Worm (Caenorhabditis elegans) whole organism, L3 larva: Measurements from ENCODE around the gene set-4.
A peak's percentile ranks its signal among the peaks of the same experiment; 100 is the strongest.

ENCODE experiments used
- R02D3.7 ChIP-seq: fragments of 150-350 bp; optimal IDR thresholded peaks from 2 replicates; lab custom pipeline; 2014; ENCODE audit warnings: missing biosample characterization, missing genetic modification characterization
- ZK546.5 ChIP-seq: sonication (generic microtip); optimal IDR thresholded peaks from 2 replicates; lab custom pipeline; 2017; ENCODE audit warnings: missing biosample characterization, missing genetic modification characterization
- ceh-82 ChIP-seq: fragments of 150-350 bp; optimal IDR thresholded peaks from 2 replicates; lab custom pipeline; 2014; ENCODE audit warnings: missing biosample characterization, missing genetic modification characterization
- ceh-9 ChIP-seq: sonication (generic microtip); optimal IDR thresholded peaks from 2 replicates; lab custom pipeline; 2018; ENCODE audit warnings: missing biosample characterization, missing genetic modification characterization
- daf-12 ChIP-seq: fragments of 150-350 bp; optimal IDR thresholded peaks from 2 replicates; lab custom pipeline; 2014; ENCODE audit warnings: missing biosample characterization, missing genetic modification reagents, missing genetic modification characterization
- egl-27 ChIP-seq: sonication (generic microtip); optimal IDR thresholded peaks from 4 replicates; lab custom pipeline; 2017; ENCODE audit warnings: missing biosample characterization, missing genetic modification reagents, missing genetic modification characterization
- egl-5 ChIP-seq: fragments of 150-350 bp; optimal IDR thresholded peaks from 2 replicates; lab custom pipeline; 2017; ENCODE audit warnings: missing biosample characterization, missing genetic modification reagents, missing genetic modification characterization, inconsistent platforms
- elt-1 ChIP-seq: fragments of 150-350 bp; optimal IDR thresholded peaks from 2 replicates; lab custom pipeline; 2014; ENCODE audit warnings: missing biosample characterization, missing genetic modification characterization
- elt-2 ChIP-seq: sonication (generic microtip); optimal IDR thresholded peaks from 2 replicates; lab custom pipeline; 2016; ENCODE audit warnings: missing genetic modification reagents, mild to moderate bottlenecking, missing genetic modification characterization, missing compliant biosample characterization
- elt-3 ChIP-seq, 3 experiments: fragments of 150-350 bp in 1 of 3; sonication (generic microtip) in 2 of 3; optimal IDR thresholded peaks; 2 replicates in 2 of 3; 4 replicates in 1 of 3; lab custom pipeline; 2014 to 2017; ENCODE audit warnings: missing biosample characterization in 3 of 3, missing genetic modification characterization in 3 of 3
- eor-1 ChIP-seq, 2 experiments: fragments of 150-350 bp; optimal IDR thresholded peaks; 2 replicates each; lab custom pipeline; 2014 to 2018; ENCODE audit warnings: missing biosample characterization in 2 of 2, missing genetic modification characterization in 2 of 2
- fkh-10 ChIP-seq: sonication (generic microtip); optimal IDR thresholded peaks from 2 replicates; lab custom pipeline; 2017; ENCODE audit warnings: missing biosample characterization, missing genetic modification reagents, missing genetic modification characterization
- fos-1 ChIP-seq: fragments of 150-350 bp; optimal IDR thresholded peaks from 2 replicates; lab custom pipeline; 2014; ENCODE audit warnings: missing biosample characterization, missing genetic modification characterization
- hmg-11 ChIP-seq: sonication (generic microtip); optimal IDR thresholded peaks from 2 replicates; lab custom pipeline; 2016; ENCODE audit warnings: missing genetic modification characterization, missing compliant biosample characterization
- jun-1 ChIP-seq: fragments of 150-350 bp; optimal IDR thresholded peaks from 2 replicates; lab custom pipeline; 2014; ENCODE audit warnings: missing biosample characterization, missing genetic modification reagents, missing genetic modification characterization
- lin-15B ChIP-seq: fragments of 150-350 bp; optimal IDR thresholded peaks from 2 replicates; lab custom pipeline; 2014; ENCODE audit warnings: missing biosample characterization, missing genetic modification characterization
- lin-39 ChIP-seq: fragments of 150-350 bp; optimal IDR thresholded peaks from 2 replicates; lab custom pipeline; 2018; ENCODE audit warnings: missing biosample characterization, missing genetic modification reagents, missing genetic modification characterization
- mdl-1 ChIP-seq: fragments of 150-350 bp; optimal IDR thresholded peaks from 2 replicates; lab custom pipeline; 2014; ENCODE audit warnings: missing biosample characterization, missing genetic modification characterization
- mml-1 ChIP-seq: fragments of 150-350 bp; sonication (generic microtip); optimal IDR thresholded peaks from 3 replicates; lab custom pipeline; 2014; ENCODE audit warnings: missing biosample characterization, missing genetic modification characterization
- nfya-1 ChIP-seq: sonication (generic microtip); optimal IDR thresholded peaks from 2 replicates; lab custom pipeline; 2017; ENCODE audit warnings: missing genetic modification characterization, mild to moderate bottlenecking, missing compliant biosample characterization, antibody characterized with exemption, moderate library complexity; ENCODE audit not compliant: insufficient read depth
- nhr-11 ChIP-seq: fragments of 150-350 bp; optimal IDR thresholded peaks from 2 replicates; lab custom pipeline; 2014; ENCODE audit warnings: missing biosample characterization, missing genetic modification characterization
- nhr-12 ChIP-seq: fragments of 150-350 bp; optimal IDR thresholded peaks from 2 replicates; lab custom pipeline; 2014; ENCODE audit warnings: missing biosample characterization, missing genetic modification characterization
- nhr-237 ChIP-seq: fragments of 150-350 bp; optimal IDR thresholded peaks from 2 replicates; lab custom pipeline; 2014; ENCODE audit warnings: missing biosample characterization, missing genetic modification characterization
- nhr-25 ChIP-seq: sonication (generic microtip); optimal IDR thresholded peaks from 2 replicates; lab custom pipeline; 2017; ENCODE audit warnings: missing biosample characterization, missing genetic modification characterization
- nhr-28 ChIP-seq: fragments of 150-350 bp; optimal IDR thresholded peaks from 2 replicates; lab custom pipeline; 2014; ENCODE audit warnings: missing biosample characterization, missing genetic modification characterization
- nhr-67 ChIP-seq: fragments of 150-350 bp; optimal IDR thresholded peaks from 2 replicates; lab custom pipeline; 2014; ENCODE audit warnings: missing biosample characterization, missing genetic modification characterization
- pqm-1 ChIP-seq: fragments of 150-350 bp; optimal IDR thresholded peaks from 2 replicates; lab custom pipeline; 2017; ENCODE audit warnings: missing biosample characterization, missing genetic modification characterization, inconsistent platforms
- sea-2 ChIP-seq: fragments of 150-350 bp; sonication (generic microtip); optimal IDR thresholded peaks from 4 replicates; lab custom pipeline; 2014; ENCODE audit warnings: missing biosample characterization, missing genetic modification reagents, missing genetic modification characterization
- skn-1 ChIP-seq: fragments of 150-350 bp; optimal IDR thresholded peaks from 2 replicates; lab custom pipeline; 2014; ENCODE audit warnings: missing biosample characterization, missing genetic modification characterization
- snpc-4 ChIP-seq: fragments of 150-350 bp; optimal IDR thresholded peaks from 2 replicates; lab custom pipeline; 2014; ENCODE audit warnings: missing biosample characterization, missing genetic modification characterization
- unc-39 ChIP-seq: sonication (generic microtip); optimal IDR thresholded peaks from 4 replicates; lab custom pipeline; 2017; ENCODE audit warnings: missing biosample characterization, missing genetic modification characterization
- unc-62 ChIP-seq: fragments of 150-350 bp; sonication (generic microtip); optimal IDR thresholded peaks from 4 replicates; lab custom pipeline; 2014; ENCODE audit warnings: missing biosample characterization, missing genetic modification reagents, missing genetic modification characterization
- zag-1 ChIP-seq: fragments of 150-350 bp; optimal IDR thresholded peaks from 2 replicates; lab custom pipeline; 2014; ENCODE audit warnings: missing biosample characterization, missing genetic modification characterization
- ztf-4 ChIP-seq: fragments of 150-350 bp; optimal IDR thresholded peaks from 2 replicates; lab custom pipeline; 2014; ENCODE audit warnings: missing biosample characterization, missing genetic modification characterization

Gene set-4

DNA sequence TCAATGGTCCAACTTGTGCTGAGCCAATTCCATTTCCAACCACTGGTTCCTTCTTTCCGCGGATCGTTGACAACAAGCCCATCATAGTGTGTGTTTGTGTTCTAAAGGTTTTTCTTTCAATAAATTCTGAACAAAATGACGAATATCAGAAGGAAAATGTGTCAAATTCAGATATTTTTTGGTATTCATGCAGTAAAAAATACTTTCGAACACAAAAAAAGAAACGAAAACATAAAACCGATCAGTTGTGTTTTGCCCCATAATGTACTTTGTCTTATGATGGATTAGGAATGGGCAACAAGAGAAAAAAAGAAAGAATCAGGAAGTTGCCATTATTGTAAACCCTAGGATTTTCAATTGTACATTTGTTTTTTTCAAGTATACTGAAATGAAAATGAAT is 21.9 kb downstream of the set-4 start, which contains the start of gene glb-10:
Gene glb-10 (minus strand): TSS at position 101 of the 400 bp plus-strand sequence.
- TF ChIP-seq ztf-4 (tag; lab: Kevin White, UChicago) (no peak), fos-1 (no peak), sea-2 (no peak), elt-2 (tag; lab: Kevin White, UChicago) (no peak), daf-12 (tag; lab: Kevin White, UChicago) (no peak), snpc-4 (tag; lab: Kevin White, UChicago) (no peak), nhr-12 (tag; lab: Kevin White, UChicago) (no peak), egl-5 (tag; lab: Kevin White, UChicago) (no peak), zag-1 (tag; lab: Kevin White, UChicago) (no peak), jun-1 (tag; lab: Kevin White, UChicago) (no peak), nhr-25 (tag; lab: Kevin White, UChicago) (no peak), nhr-28 (tag; lab: Kevin White, UChicago) (no peak), eor-1 (tag; optimal IDR thresholded peaks at IDR 0.05; lab: Kevin White, UChicago) (no peak)

DNA sequence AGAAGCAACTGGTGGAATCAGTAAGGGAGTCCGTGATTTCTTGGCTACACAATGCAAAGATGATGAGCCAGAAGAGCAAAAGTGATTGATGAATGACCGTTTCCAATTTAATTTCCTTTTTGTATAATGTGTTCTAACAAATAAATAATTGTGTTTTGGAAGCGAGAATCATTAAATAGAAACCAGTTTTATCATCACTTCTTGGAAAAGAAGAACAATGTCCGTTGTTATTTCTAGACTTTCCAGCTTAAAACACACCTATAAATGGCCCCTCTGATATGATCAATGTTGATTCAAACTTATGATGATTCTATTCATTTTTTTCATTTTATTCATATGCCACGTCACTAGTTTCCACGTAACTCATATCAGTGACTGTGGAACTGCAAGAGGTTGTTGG is 25.0 kb downstream of the set-4 start, which contains the start of gene C29F5.8:
Gene C29F5.8 (plus strand): TSS at position 301 of the 400 bp plus-strand sequence.
- no peak for TF ChIP-seq nhr-25 (tag; lab: Kevin White, UChicago)
- no peak for TF ChIP-seq ZK546.5 (tag; lab: Kevin White, UChicago)
- TF ChIP-seq sea-2, result no peak
- TF ChIP-seq hmg-11, result no peak
- TF ChIP-seq ceh-9 (tag; lab: Kevin White, UChicago), result no peak
- TF ChIP-seq lin-15B (tag; lab: Kevin White, UChicago), result no peak

- TF ChIP-seq egl-5 (tag; lab: Kevin White, UChicago) (peak; percentile 40), nfya-1 (tag; lab: Kevin White, UChicago) (peak; percentile 1), mml-1 (tag; lab: Kevin White, UChicago) (no peak), nhr-67 (tag; lab: Kevin White, UChicago) (no peak)
Observed at ce11 chrII:6303209-6303740, 27.9 kb downstream of the set-4 start, which contains the start of gene C29F5.1. C29F5.1 (plus strand) TSS chrII:6303525.

DNA sequence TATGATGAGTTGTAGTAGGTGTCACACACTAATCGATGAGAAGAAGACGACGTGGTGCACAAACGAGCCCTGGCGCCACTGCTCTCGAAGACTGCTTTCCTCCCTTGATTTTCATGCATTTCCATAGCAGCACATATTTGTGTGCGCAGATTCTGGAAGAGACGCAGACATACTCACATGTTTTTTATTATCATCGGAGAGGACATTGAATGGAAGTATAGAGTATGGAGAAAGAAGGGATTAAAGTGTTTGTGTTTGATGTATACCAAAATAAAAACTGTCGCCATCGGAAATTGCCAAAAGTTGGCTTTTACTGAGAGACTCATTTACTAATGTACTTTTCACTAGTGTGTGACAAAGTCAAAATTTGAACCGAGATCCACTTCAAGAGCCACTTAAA is 36.9 kb downstream of the set-4 start, which contains the start of gene mps-1:
Gene mps-1 (minus strand): TSS at position 101 of the 400 bp plus-strand sequence.
- no peak for TF ChIP-seq fos-1
- no peak for TF ChIP-seq egl-27
- TF ChIP-seq nhr-67 (tag; lab: Kevin White, UChicago), result no peak
- no peak for TF ChIP-seq mml-1 (tag; lab: Kevin White, UChicago)
- no peak for TF ChIP-seq nhr-237 (tag; lab: Kevin White, UChicago)
- TF ChIP-seq nfya-1 (tag; lab: Kevin White, UChicago), result no peak
- TF ChIP-seq R02D3.7 (tag; lab: Kevin White, UChicago), result no peak
- TF ChIP-seq fkh-10 (GFP tag; lab: Kevin White, UChicago), result no peak

DNA sequence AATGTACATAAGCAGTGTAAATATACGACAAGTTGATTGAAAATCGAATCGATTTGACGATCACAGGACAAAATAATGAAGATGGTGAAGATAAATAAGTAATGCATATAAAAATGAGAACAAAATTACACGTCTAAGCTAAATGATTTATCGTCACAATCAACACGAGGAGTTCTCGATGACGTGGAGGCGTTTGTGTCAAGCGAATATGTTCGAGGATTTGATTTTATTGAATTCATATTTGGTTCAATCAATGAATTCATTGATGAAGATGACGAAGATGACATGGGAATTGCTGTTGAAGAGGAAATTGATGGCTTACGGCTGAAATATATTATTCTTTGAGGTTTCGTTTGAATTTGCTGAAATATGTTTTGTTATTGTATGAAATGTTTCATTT is 38.6 kb downstream of the set-4 start, which contains the start of gene nyn-3:
Gene nyn-3 (minus strand): TSS at position 101 of the 400 bp plus-strand sequence.
- TF ChIP-seq elt-1 (tag; lab: Kevin White, UChicago) (no peak), lin-39 (tag; lab: Kevin White, UChicago) (no peak)

- TF ChIP-seq elt-2 (tag; lab: Kevin White, UChicago) (peak; percentile 78), egl-27 (no peak)
Observed at ce11 chrII:6290047-6290582, 41.0 kb downstream of the set-4 start, which contains the start of gene upb-1. upb-1 (minus strand) TSS chrII:6290097.

ce11 chrII:6288104-6288503 is 43.0 kb downstream of the set-4 start:
- TF ChIP-seq nhr-67 (tag; lab: Kevin White, UChicago), result no peak
- TF ChIP-seq eor-1 (tag; optimal IDR thresholded peaks at IDR 0.05; lab: Kevin White, UChicago), result no peak
- no peak for TF ChIP-seq skn-1
- TF ChIP-seq fkh-10 (GFP tag; lab: Kevin White, UChicago), result no peak
- TF ChIP-seq fos-1, result no peak
- no peak for TF ChIP-seq ceh-82 (tag; lab: Kevin White, UChicago)
- TF ChIP-seq pqm-1 (tag; lab: Kevin White, UChicago), result no peak
- TF ChIP-seq egl-27, result no peak
- no peak for TF ChIP-seq lin-39 (tag; lab: Kevin White, UChicago)
- TF ChIP-seq elt-3 (tag; optimal IDR thresholded peaks at IDR 0.05; lab: Kevin White, UChicago), result no peak
- TF ChIP-seq unc-62 (GFP tag; lab: Kevin White, UChicago), result no peak
- TF ChIP-seq nhr-11 (tag; lab: Kevin White, UChicago), result no peak
- no peak for TF ChIP-seq nhr-25 (tag; lab: Kevin White, UChicago)
- TF ChIP-seq mdl-1 (tag; lab: Kevin White, UChicago), result no peak
- TF ChIP-seq unc-39 (tag; lab: Kevin White, UChicago), result no peak
- TF ChIP-seq, all 47 proteins: peak for 0
